Fruit fly (Drosophila melanogaster): ENCODE data around the gene Top3beta.

dm6 chrX:6279629-6280073, 8.1 kb downstream of the Top3beta start, which contains the start of gene Ubi-p5E:
- no peak for TF ChIP-seq CG8478 (optimal IDR thresholded peaks at IDR 0.05)
- no peak for TF ChIP-seq CTCF (optimal IDR thresholded peaks at IDR 0.05)
